Fruit fly (Drosophila melanogaster): ENCODE results near the gene BG642312.

Gene BG642312

DNA sequence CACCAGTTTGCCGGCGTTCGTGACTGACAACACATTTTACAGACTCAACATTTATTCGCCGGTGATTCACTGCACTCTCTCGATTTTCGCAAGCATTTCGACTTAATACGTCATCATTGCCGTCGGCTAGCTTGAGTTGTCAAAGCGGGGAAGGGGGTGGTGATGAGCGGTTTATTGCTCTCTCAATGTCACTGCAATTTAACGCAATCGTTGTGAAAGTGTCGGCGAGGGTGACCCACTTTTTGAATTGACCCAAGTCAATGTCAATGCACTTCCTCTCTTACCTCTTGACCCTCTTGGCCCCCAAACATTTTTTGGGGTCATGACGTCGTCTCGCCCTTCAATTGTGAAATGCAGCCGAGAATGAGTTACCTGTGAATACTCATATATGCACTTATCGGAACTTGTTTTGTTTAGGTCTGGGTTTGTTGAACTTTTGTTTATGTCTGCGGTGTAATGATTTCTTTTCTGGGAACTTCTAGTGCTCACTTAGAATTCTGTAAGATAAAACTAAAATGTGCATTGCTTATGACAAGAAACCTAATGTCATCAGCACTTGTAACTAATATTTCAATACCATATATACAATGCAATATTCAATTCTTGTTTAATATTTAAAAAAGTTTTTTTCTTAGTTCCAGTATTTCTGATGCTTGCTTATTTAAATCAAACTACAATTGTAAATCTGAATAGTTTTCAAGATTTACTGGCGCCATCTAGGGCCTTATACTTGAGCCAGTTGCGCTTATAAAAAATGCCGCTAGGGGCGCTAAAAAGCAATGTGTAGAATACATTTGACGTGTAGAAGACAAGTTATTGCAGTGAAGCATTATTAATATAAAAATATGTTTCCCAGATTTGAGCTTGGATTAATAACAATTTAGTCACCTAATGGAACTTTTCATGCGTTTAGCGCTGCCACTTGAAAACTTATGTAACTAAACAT, 31.0 kb upstream of the BG642312 start (continued):
- TF ChIP-seq grau (tag; optimal IDR thresholded peaks at IDR 0.05) (peak; percentile 66), trem (tag; optimal IDR thresholded peaks at IDR 0.05) (peak; percentile 5), CG10565 (GFP tag; optimal IDR thresholded peaks at IDR 0.05) (no peak), gcm2 (GFP tag; optimal IDR thresholded peaks at IDR 0.05) (no peak), Bgb (GFP tag; IDR thresholded peaks at IDR 0.05; ENCODE audit: partially characterized antibody) (peak; percentile 80), vvl (GFP tag; IDR thresholded peaks at IDR 0.05) (peak; percentile 68), CG31441 (GFP tag; IDR thresholded peaks at IDR 0.05) (0 out of 2 replicates have a peak, but pooled peaks have one; percentile 15), NFAT (GFP tag; IDR thresholded peaks at IDR 0.05) (peak; percentile 78), CG30403 (GFP tag; optimal IDR thresholded peaks at IDR 0.05) (peak; percentile 70), MBD-R2 (GFP tag; IDR thresholded peaks at IDR 0.05) (no peak), inv (GFP tag; IDR thresholded peaks at IDR 0.05; ENCODE audit: partially characterized antibody) (no peak), CkIIα-i1 (GFP tag; IDR thresholded peaks at IDR 0.05) (no peak), ind (GFP tag; optimal IDR thresholded peaks at IDR 0.05) (peak; percentile 43), usp (GFP tag; optimal IDR thresholded peaks at IDR 0.05) (no peak), ab (GFP tag; optimal IDR thresholded peaks at IDR 0.05) (peak; percentile 21), Mes4 (GFP tag; optimal IDR thresholded peaks at IDR 0.05) (peak; percentile 11), NfI (GFP tag; optimal IDR thresholded peaks at IDR 0.05) (peak; percentile 58), Mrtf (GFP tag; IDR thresholded peaks at IDR 0.05) (peak; percentile 68; the same call in 2 of the 3 replicates), Ets65A (GFP tag) (peak; percentile 97), CG31388 (GFP tag; optimal IDR thresholded peaks at IDR 0.05) (no peak), ci (GFP tag; IDR thresholded peaks at IDR 0.05) (peak; percentile 68; the same call in 1 of the 3 replicates), CG12236 (GFP tag; optimal IDR thresholded peaks at IDR 0.05) (no peak), CG7271 (tag; optimal IDR thresholded peaks at IDR 0.05) (no peak), Doc2 (GFP tag; IDR thresholded peaks at IDR 0.05) (no peak), HLH4C (GFP tag; IDR thresholded peaks at IDR 0.05; ENCODE audit: partially characterized antibody) (no peak), Aef1 (GFP tag; IDR thresholded peaks at IDR 0.05) (peak; percentile 35; the same call in 1 of the 3 replicates), mirr (GFP tag; optimal IDR thresholded peaks at IDR 0.05) (no peak), CG5245 (GFP tag; optimal IDR thresholded peaks at IDR 0.05) (no peak), Atf-2 (GFP tag; optimal IDR thresholded peaks at IDR 0.05) (peak; percentile 12), CG34422 (GFP tag; IDR thresholded peaks at IDR 0.05) (peak; percentile 18; the same call in 1 of the 3 replicates), CG3726 (GFP tag; IDR thresholded peaks at IDR 0.05) (no peak), CG4404 (GFP tag; IDR thresholded peaks at IDR 0.05) (no peak), CG4730 (GFP tag; IDR thresholded peaks at IDR 0.05) (peak; percentile 38), Hsf (GFP tag; optimal IDR thresholded peaks at IDR 0.05) (peak; percentile 66), Usf (GFP tag; optimal IDR thresholded peaks at IDR 0.05) (peak; percentile 11), Hr3 (GFP tag; optimal IDR thresholded peaks at IDR 0.05) (peak; percentile 39), pnt (GFP tag; optimal IDR thresholded peaks at IDR 0.05) (peak; percentile 26), CG12391 (tag; optimal IDR thresholded peaks at IDR 0.05) (peak; percentile 39), Abd-B (GFP tag; optimal IDR thresholded peaks at IDR 0.05) (no peak), Dip3 (GFP tag; optimal IDR thresholded peaks at IDR 0.05) (peak; percentile 39), CG34224 (GFP tag; IDR thresholded peaks at IDR 0.05; ENCODE audit: partially characterized antibody) (no peak), Asciz (GFP tag; optimal IDR thresholded peaks at IDR 0.05) (no peak), Meics (GFP tag; optimal IDR thresholded peaks at IDR 0.05) (peak; percentile 45), dmrt11E (tag; optimal IDR thresholded peaks at IDR 0.05) (peak; percentile 40), az2 (GFP tag; optimal IDR thresholded peaks at IDR 0.05) (peak; percentile 51), caup (GFP tag; optimal IDR thresholded peaks at IDR 0.05; ENCODE audit: severe bottlenecking) (peak; percentile 34), NC2β (GFP tag; optimal IDR thresholded peaks at IDR 0.05) (peak; percentile 41), schlank (tag; optimal IDR thresholded peaks at IDR 0.05) (no peak), Lhr (GFP tag; optimal IDR thresholded peaks at IDR 0.05) (peak; percentile 46)
